Worm (Caenorhabditis elegans) whole organism, young adult: ENCODE data around the gene C14A4.12.

Source experiments
- F10E7.11 ChIP-seq: sonication (generic microtip); optimal IDR thresholded peaks from 2 replicates; lab custom pipeline; 2017; ENCODE audit warnings: mild to moderate bottlenecking, missing genetic modification characterization, moderate library complexity, missing compliant biosample characterization
- F55B11.4 ChIP-seq: sonication (generic microtip); optimal IDR thresholded peaks from 2 replicates; lab custom pipeline; 2016; ENCODE audit warnings: missing compliant biosample characterization, missing genetic modification characterization, borderline replicate concordance; ENCODE audit not compliant: insufficient read depth
- ama-1 ChIP-seq, 3 experiments: fragments of 150-350 bp in 1 of 3; sonication (generic microtip) in 2 of 3; optimal IDR thresholded peaks; 2 replicates each; lab custom pipeline; 2014 to 2018; ENCODE audit warnings: missing biosample characterization in 2 of 3, missing genetic modification characterization in 2 of 3, missing genetic modification reagents in 2 of 3
- ceh-79 ChIP-seq: sonication (generic microtip); optimal IDR thresholded peaks from 2 replicates; lab custom pipeline; 2017; ENCODE audit warnings: mild to moderate bottlenecking, missing genetic modification characterization, missing compliant biosample characterization
- efl-1 ChIP-seq: fragments of 150-350 bp; optimal IDR thresholded peaks from 2 replicates; lab custom pipeline; 2014; ENCODE audit warnings: missing biosample characterization, missing genetic modification reagents, missing genetic modification characterization
- madf-10 ChIP-seq: sonication (generic microtip); optimal IDR thresholded peaks from 2 replicates; lab custom pipeline; 2016; ENCODE audit warnings: mild to moderate bottlenecking, missing genetic modification characterization, missing compliant biosample characterization
- snpc-4 ChIP-seq, 5 experiments: fragments of 150-350 bp in 1 of 5; sonication (generic microtip) in 4 of 5; optimal IDR thresholded peaks; 2 replicates each; lab custom pipeline; 2014 to 2018; ENCODE audit warnings: missing genetic modification characterization in 5 of 5, missing biosample characterization in 3 of 5, antibody characterized with exemption in 2 of 5, mild to moderate bottlenecking in 2 of 5, missing compliant biosample characterization in 2 of 5, missing genotype in 2 of 5, moderate library complexity in 2 of 5, missing genetic modification reagents in 1 of 5
- tbp1 ChIP-seq: fragments of 200-800 bp; sonication (Bioruptor generic); optimal IDR thresholded peaks from 2 replicates; lab custom pipeline; 2018; ENCODE audit warnings: mild to moderate bottlenecking, missing genetic modification characterization, missing compliant biosample characterization
- tbx-9 ChIP-seq: sonication (generic microtip); optimal IDR thresholded peaks from 2 replicates; lab custom pipeline; 2016; ENCODE audit warnings: borderline replicate concordance, missing genetic modification characterization, inconsistent platforms, missing compliant biosample characterization
- ztf-28 ChIP-seq: fragments of 200-800 bp; sonication (Bioruptor generic); IDR thresholded peaks from 2 replicates; pipeline ENCODE4 v1.3.6; 2022; ENCODE audit warnings: missing genetic modification reagents, missing genetic modification characterization, missing compliant biosample characterization

- TF ChIP-seq ceh-79 (no peak), madf-10 (tag; lab: Kevin White, UChicago) (no peak), ama-1 (optimal IDR thresholded peaks at IDR 0.05; lab: Kevin White, UChicago) (no peak), ama-1 (GFP tag; optimal IDR thresholded peaks at IDR 0.05; lab: Kevin White, UChicago) (no peak), snpc-4 (GFP tag; optimal IDR thresholded peaks at IDR 0.05; lab: Kevin White, UChicago) (no peak), snpc-4 (tag; optimal IDR thresholded peaks at IDR 0.05; lab: Kevin White, UChicago) (no peak), F55B11.4 (tag; lab: Kevin White, UChicago) (no peak), tbp1 (GFP tag; lab: Kevin White, UChicago) (no peak), efl-1 (GFP tag; lab: Kevin White, UChicago) (no peak), F10E7.11 (tag; lab: Kevin White, UChicago) (no peak), tbx-9 (tag; lab: Kevin White, UChicago) (no peak), ztf-28 (no peak)
These were observed 46.7 kb downstream of the C14A4.12 start for ce11 chrII:10659585-10659984.
